Worm (Caenorhabditis elegans) whole organism, L1 larva: Measurements from ENCODE around the gene T09F3.4.

Experiments
- C16A3.4 ChIP-seq: fragments of 150-350 bp; optimal IDR thresholded peaks from 2 replicates; lab custom pipeline; 2014; ENCODE audit warnings: missing biosample characterization, missing genetic modification characterization
- F16B12.6 ChIP-seq: fragments of 150-350 bp; optimal IDR thresholded peaks from 2 replicates; lab custom pipeline; 2014; ENCODE audit warnings: missing biosample characterization, missing genetic modification characterization
- Y116A8C.19 ChIP-seq: sonication (generic microtip); optimal IDR thresholded peaks from 2 replicates; lab custom pipeline; 2016; ENCODE audit warnings: missing compliant biosample characterization, missing genetic modification characterization, borderline replicate concordance
- aly-2 ChIP-seq: fragments of 150-350 bp; optimal IDR thresholded peaks from 2 replicates; lab custom pipeline; 2014; ENCODE audit warnings: missing biosample characterization, missing genetic modification characterization
- ama-1 ChIP-seq: fragments of 150-350 bp; optimal IDR thresholded peaks from 2 replicates; lab custom pipeline; 2014
- ceh-82 ChIP-seq, 3 experiments: fragments of 150-350 bp in 1 of 3; sonication (generic microtip) in 2 of 3; optimal IDR thresholded peaks; 2 replicates each; lab custom pipeline; 2014 to 2017; ENCODE audit warnings: missing biosample characterization in 3 of 3, missing genetic modification characterization in 3 of 3
- ceh-88 ChIP-seq: fragments of 200-800 bp; sonication (Bioruptor generic); IDR thresholded peaks from 2 replicates; pipeline ENCODE4 v1.3.6; 2022; ENCODE audit warnings: missing genetic modification characterization, missing compliant biosample characterization
- dpl-1 ChIP-seq, 3 experiments: fragments of 150-350 bp in 2 of 3; sonication (generic microtip) in 1 of 3; optimal IDR thresholded peaks; 2 replicates each; lab custom pipeline; 2014 to 2017; ENCODE audit warnings: missing biosample characterization in 3 of 3, missing genetic modification characterization in 3 of 3, missing genetic modification reagents in 3 of 3
- dsc-1 ChIP-seq: sonication (generic microtip); optimal IDR thresholded peaks from 2 replicates; lab custom pipeline; 2016; ENCODE audit warnings: mild to moderate bottlenecking, missing genetic modification characterization, missing compliant biosample characterization
- efl-3 ChIP-seq: fragments of 200-800 bp; sonication (Bioruptor generic); optimal IDR thresholded peaks from 2 replicates; lab custom pipeline; 2018; ENCODE audit warnings: mild to moderate bottlenecking, missing genetic modification characterization, missing compliant biosample characterization
- egl-13 ChIP-seq: sonication (generic microtip); optimal IDR thresholded peaks from 2 replicates; lab custom pipeline; 2016; ENCODE audit warnings: missing genotype, missing genetic modification reagents, missing genetic modification characterization, missing compliant biosample characterization
- egl-27 ChIP-seq, 2 experiments: fragments of 150-350 bp in 1 of 2; sonication (generic microtip); optimal IDR thresholded peaks; 3 replicates each; lab custom pipeline; 2017 to 2018; ENCODE audit warnings: missing biosample characterization in 2 of 2, missing genetic modification characterization in 2 of 2, missing genetic modification reagents in 2 of 2
- fkh-4 ChIP-seq: sonication (generic microtip); optimal IDR thresholded peaks from 2 replicates; lab custom pipeline; 2016; ENCODE audit warnings: missing compliant biosample characterization, missing genetic modification characterization, borderline replicate concordance
- fkh-8 ChIP-seq: sonication (generic microtip); optimal IDR thresholded peaks from 2 replicates; lab custom pipeline; 2016; ENCODE audit warnings: mild to moderate bottlenecking, missing genetic modification characterization, missing compliant biosample characterization
- hlh-17 ChIP-seq: fragments of 200-800 bp; sonication (Bioruptor generic); optimal IDR thresholded peaks from 2 replicates; lab custom pipeline; 2018; ENCODE audit warnings: missing genetic modification characterization, mild to moderate bottlenecking, missing compliant biosample characterization, moderate library complexity, borderline replicate concordance
- isw-1 ChIP-seq: fragments of 200-800 bp; sonication (Bioruptor generic); IDR thresholded peaks from 2 replicates; pipeline ENCODE4 v1.3.6; 2022; ENCODE audit warnings: missing genetic modification characterization, missing compliant biosample characterization
- jun-1 ChIP-seq: fragments of 150-350 bp; optimal IDR thresholded peaks from 2 replicates; lab custom pipeline; 2014; ENCODE audit warnings: missing biosample characterization, missing genetic modification reagents, missing genetic modification characterization
- lin-13 ChIP-seq: fragments of 150-350 bp; optimal IDR thresholded peaks from 2 replicates; lab custom pipeline; 2014; ENCODE audit warnings: missing biosample characterization, missing genetic modification reagents, missing genetic modification characterization
- lin-14 ChIP-seq: fragments of 200-800 bp; sonication (Bioruptor generic); optimal IDR thresholded peaks from 2 replicates; lab custom pipeline; 2018; ENCODE audit warnings: mild to moderate bottlenecking, missing genetic modification characterization, moderate library complexity, missing compliant biosample characterization
- lin-15B ChIP-seq: fragments of 150-350 bp; sonication (generic microtip); optimal IDR thresholded peaks from 3 replicates; lab custom pipeline; 2014; ENCODE audit warnings: missing biosample characterization, missing genetic modification characterization
- lin-35 ChIP-seq, 2 experiments: fragments of 150-350 bp; optimal IDR thresholded peaks; 2 replicates each; lab custom pipeline; 2014; ENCODE audit warnings: missing biosample characterization in 2 of 2, missing genetic modification characterization in 2 of 2, missing genetic modification reagents in 2 of 2
- lin-39 ChIP-seq: fragments of 150-350 bp; optimal IDR thresholded peaks from 2 replicates; lab custom pipeline; 2014; ENCODE audit warnings: missing biosample characterization, missing genetic modification reagents, missing genetic modification characterization
- lir-3 ChIP-seq: sonication (generic microtip); optimal IDR thresholded peaks from 2 replicates; lab custom pipeline; 2016; ENCODE audit warnings: mild to moderate bottlenecking, missing genetic modification characterization, moderate library complexity, missing compliant biosample characterization; ENCODE audit not compliant: poor library complexity
- lsy-2 ChIP-seq, 2 experiments: fragments of 150-350 bp; optimal IDR thresholded peaks; 2 replicates each; lab custom pipeline; 2014; ENCODE audit warnings: missing biosample characterization in 2 of 2, missing genetic modification characterization in 2 of 2
- mab-9 ChIP-seq: fragments of 200-800 bp; sonication (Bioruptor generic); IDR thresholded peaks from 2 replicates; pipeline ENCODE4 v1.3.6; 2022; ENCODE audit warnings: missing genetic modification reagents, missing genetic modification characterization, missing compliant biosample characterization
- mep-1 ChIP-seq: fragments of 150-350 bp; optimal IDR thresholded peaks from 2 replicates; lab custom pipeline; 2014; ENCODE audit warnings: missing biosample characterization, missing genetic modification characterization
- nhr-12 ChIP-seq: sonication (generic microtip); optimal IDR thresholded peaks from 2 replicates; lab custom pipeline; 2017; ENCODE audit warnings: missing biosample characterization, missing genetic modification characterization
- nhr-19 ChIP-seq: fragments of 200-800 bp; sonication (Bioruptor generic); conservative IDR thresholded peaks from 2 replicates; pipeline ENCODE4 v1.3.6; 2022; ENCODE audit warnings: missing genetic modification characterization, missing compliant biosample characterization
- nhr-77 ChIP-seq: fragments of 150-350 bp; optimal IDR thresholded peaks from 2 replicates; lab custom pipeline; 2014; ENCODE audit warnings: missing biosample characterization, missing genetic modification characterization
- nhr-84 ChIP-seq: sonication (generic microtip); optimal IDR thresholded peaks from 2 replicates; lab custom pipeline; 2017; ENCODE audit warnings: missing biosample characterization, missing genetic modification characterization
- nhr-85 ChIP-seq: sonication (generic microtip); peaks from one replicate; lab custom pipeline; 2016; ENCODE audit warnings: missing genetic modification characterization, inconsistent platforms, missing compliant biosample characterization
- nhr-90 ChIP-seq: sonication (generic microtip); optimal IDR thresholded peaks from 2 replicates; lab custom pipeline; 2016; ENCODE audit warnings: mild to moderate bottlenecking, missing genetic modification characterization, missing compliant biosample characterization; ENCODE audit not compliant: poor library complexity
- pag-3 ChIP-seq: sonication (generic microtip); optimal IDR thresholded peaks from 2 replicates; lab custom pipeline; 2017; ENCODE audit warnings: missing genetic modification characterization, mild to moderate bottlenecking, missing compliant biosample characterization, antibody characterized with exemption, borderline replicate concordance; ENCODE audit not compliant: insufficient read depth
- rnt-1 ChIP-seq: sonication (generic microtip); optimal IDR thresholded peaks from 2 replicates; lab custom pipeline; 2016; ENCODE audit warnings: mild to moderate bottlenecking, missing genetic modification characterization, moderate library complexity, missing compliant biosample characterization
- snu-23 ChIP-seq: sonication (generic microtip); optimal IDR thresholded peaks from 2 replicates; lab custom pipeline; 2016; ENCODE audit warnings: missing genetic modification characterization, missing compliant biosample characterization
- sox-4 ChIP-seq: sonication (generic microtip); optimal IDR thresholded peaks from 2 replicates; lab custom pipeline; 2016; ENCODE audit warnings: missing genetic modification characterization, missing compliant biosample characterization
- sptf-1 ChIP-seq: fragments of 150-350 bp; optimal IDR thresholded peaks from 2 replicates; lab custom pipeline; 2014; ENCODE audit warnings: missing biosample characterization, missing genetic modification characterization
- tbx-2 ChIP-seq: sonication (generic microtip); optimal IDR thresholded peaks from 2 replicates; lab custom pipeline; 2016; ENCODE audit warnings: missing genetic modification characterization, missing compliant biosample characterization
- unc-86 ChIP-seq: sonication (generic microtip); optimal IDR thresholded peaks from 2 replicates; lab custom pipeline; 2016; ENCODE audit warnings: missing genetic modification characterization, missing compliant biosample characterization
- unc-98 ChIP-seq: fragments of 200-800 bp; sonication (Bioruptor generic); IDR thresholded peaks from 2 replicates; pipeline ENCODE4 v1.3.6; 2022; ENCODE audit warnings: missing genetic modification characterization, missing compliant biosample characterization
- zip-4 ChIP-seq: fragments of 200-800 bp; sonication (Bioruptor generic); optimal IDR thresholded peaks from 2 replicates; lab custom pipeline; 2018; ENCODE audit warnings: mild to moderate bottlenecking, missing genetic modification characterization, moderate library complexity, missing compliant biosample characterization
- ztf-4 ChIP-seq: fragments of 150-350 bp; optimal IDR thresholded peaks from 2 replicates; lab custom pipeline; 2014; ENCODE audit warnings: missing biosample characterization, missing genetic modification characterization

The T09F3.4 gene

DNA sequence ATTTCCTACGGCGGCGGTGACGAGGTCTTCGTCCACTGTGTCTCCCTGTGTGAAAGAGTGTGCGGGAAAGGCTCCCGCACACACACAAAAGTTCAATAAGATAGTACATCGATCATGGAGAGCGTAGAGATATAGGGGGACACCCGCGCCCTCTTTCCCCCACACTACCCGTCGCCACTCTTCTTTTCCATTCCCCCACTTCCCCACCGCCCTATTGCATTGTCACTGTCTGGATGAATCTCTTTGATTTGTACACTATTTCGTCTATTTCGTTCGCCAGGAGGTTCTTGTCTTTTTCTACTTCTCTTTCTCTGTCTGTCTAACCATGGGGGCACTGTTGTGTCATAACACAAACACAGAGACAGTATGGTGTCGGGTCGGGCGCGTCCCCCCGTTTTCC lies 13.3 kb upstream of the T09F3.4 start (continued):
- no peak for TF ChIP-seq ztf-4
- TF ChIP-seq efl-3 (GFP tag; lab: Kevin White, UChicago) = peak; percentile 98
- no peak for TF ChIP-seq ama-1 (lab: Kevin White, UChicago)
- TF ChIP-seq unc-98 (GFP tag; lab: Robert Waterston, UW) = no peak
- TF ChIP-seq sptf-1 (tag; lab: Kevin White, UChicago) = no peak
- TF ChIP-seq tbx-2 (tag; lab: Kevin White, UChicago) = peak; percentile 28
- TF ChIP-seq unc-86 (tag; lab: Kevin White, UChicago) = no peak
- TF ChIP-seq nhr-90 (tag; lab: Kevin White, UChicago) = peak; percentile 69
- no peak for TF ChIP-seq Y116A8C.19 (tag; lab: Kevin White, UChicago)
- TF ChIP-seq rnt-1 (tag; lab: Kevin White, UChicago) = peak; percentile 60
- no peak for TF ChIP-seq isw-1 (GFP tag; lab: Robert Waterston, UW)
- TF ChIP-seq dpl-1 (GFP tag; optimal IDR thresholded peaks at IDR 0.05; lab: Kevin White, UChicago) = peak; percentile 15 to 27 (median 27)
- no peak for TF ChIP-seq zip-4 (GFP tag; lab: Kevin White, UChicago)
- TF ChIP-seq F16B12.6 (tag; lab: Kevin White, UChicago) = no peak
- no peak for TF ChIP-seq dsc-1 (tag; lab: Kevin White, UChicago)
- peak; percentile 42 for TF ChIP-seq mep-1 (tag; lab: Kevin White, UChicago)
- no peak for TF ChIP-seq sox-4 (tag; lab: Kevin White, UChicago)
- TF ChIP-seq ceh-82 (tag; optimal IDR thresholded peaks at IDR 0.05; lab: Kevin White, UChicago) = peak in 2 of 3 experiments; percentile 30 to 49
- no peak for TF ChIP-seq lin-15B (tag; lab: Kevin White, UChicago)
- no peak for TF ChIP-seq fkh-4 (tag; lab: Kevin White, UChicago)
- peak; percentile 91 for TF ChIP-seq lin-14 (GFP tag; lab: Kevin White, UChicago)
- peak in 1 of 2 experiments; percentile 39 for TF ChIP-seq egl-27 (tag; optimal IDR thresholded peaks at IDR 0.05; lab: Kevin White, UChicago)
- TF ChIP-seq mab-9 (GFP tag; lab: Robert Waterston, UW) = no peak
- peak; percentile 27 for TF ChIP-seq nhr-77 (tag; lab: Kevin White, UChicago)
- TF ChIP-seq lsy-2 (tag; optimal IDR thresholded peaks at IDR 0.05; lab: Kevin White, UChicago) = peak; percentile 11 to 65
- TF ChIP-seq nhr-84 = no peak
- TF ChIP-seq lin-39 (tag; lab: Kevin White, UChicago) = no peak
- no peak for TF ChIP-seq jun-1 (tag; lab: Kevin White, UChicago)
- TF ChIP-seq nhr-19 (GFP tag; lab: Robert Waterston, UW) = peak; percentile 66
- peak; percentile 27 for TF ChIP-seq C16A3.4 (tag; lab: Kevin White, UChicago)
- no peak for TF ChIP-seq ceh-88 (GFP tag; lab: Robert Waterston, UW)
- TF ChIP-seq fkh-8 = no peak
- peak; percentile 54 to 59 for TF ChIP-seq lin-35 (GFP tag; optimal IDR thresholded peaks at IDR 0.05; lab: Kevin White, UChicago)
- no peak for TF ChIP-seq aly-2 (tag; lab: Kevin White, UChicago)
- peak; percentile 70 for TF ChIP-seq snu-23 (GFP tag; lab: Kevin White, UChicago)
- TF ChIP-seq nhr-12 (tag; lab: Kevin White, UChicago) = no peak
- TF ChIP-seq lir-3 (tag; lab: Kevin White, UChicago) = peak; percentile 13
- no peak for TF ChIP-seq pag-3 (tag; lab: Kevin White, UChicago)
- no peak for TF ChIP-seq egl-13 (tag; lab: Kevin White, UChicago)
- TF ChIP-seq lin-13 (GFP tag; lab: Kevin White, UChicago) = peak; percentile 20
- TF ChIP-seq hlh-17 (GFP tag; lab: Kevin White, UChicago) = no peak
- TF ChIP-seq nhr-85 (tag; lab: Kevin White, UChicago) = peak; percentile 97
